Worm (Caenorhabditis elegans): Measurements from ENCODE around the gene ztf-20.

- TF ChIP-seq him-1 (tag; optimal IDR thresholded peaks at IDR 0.05) = no peak
- no peak for TF ChIP-seq W03F9.2 (tag; optimal IDR thresholded peaks at IDR 0.05)
Measured at ce11 chrV:18960072-18960471, at the start of gene ztf-20.

Measured in whole organism, L4/young adult.